Worm (Caenorhabditis elegans): ENCODE data around the gene lips-1.

- TF ChIP-seq nhr-12 (tag; optimal IDR thresholded peaks at IDR 0.05): no peak
- no peak for TF ChIP-seq R02D3.7 (tag; optimal IDR thresholded peaks at IDR 0.05)
- TF ChIP-seq ama-1 (optimal IDR thresholded peaks at IDR 0.05): no peak
- TF ChIP-seq ceh-82 (tag; optimal IDR thresholded peaks at IDR 0.05): no peak
- TF ChIP-seq blmp-1 (tag; optimal IDR thresholded peaks at IDR 0.05; ENCODE audit: insufficient read depth): no peak
- no peak for TF ChIP-seq peb-1 (tag; optimal IDR thresholded peaks at IDR 0.05)
- TF ChIP-seq aly-2 (tag; optimal IDR thresholded peaks at IDR 0.05): no peak
- no peak for TF ChIP-seq F13H6.1 (tag; optimal IDR thresholded peaks at IDR 0.05)
Observed at ce11 chrX:12466769-12467168, 25.8 kb upstream of the lips-1 start, which contains the start of gene cdf-2.

Data from whole organism, L2 larva.